Worm (Caenorhabditis elegans) whole organism, L4 larva: ENCODE measurements around the gene frl-1.

Experiments used
- Y48G9A.11 ChIP-seq: fragments of 200-800 bp; sonication (Bioruptor generic); IDR thresholded peaks from 2 replicates; pipeline ENCODE4 v1.3.6; 2022; ENCODE audit warnings: missing genetic modification reagents, missing genetic modification characterization, missing compliant biosample characterization
- Y5F2A.4 ChIP-seq: fragments of 200-800 bp; sonication (Bioruptor generic); optimal IDR thresholded peaks from 2 replicates; lab custom pipeline; 2018; ENCODE audit warnings: mild to moderate bottlenecking, missing genetic modification characterization, missing compliant biosample characterization
- ZK337.2 ChIP-seq: fragments of 200-800 bp; sonication (Bioruptor generic); IDR thresholded peaks from 2 replicates; pipeline ENCODE4 v1.3.6; 2022; ENCODE audit warnings: missing genetic modification reagents, missing genetic modification characterization, missing compliant biosample characterization
- aha-1 ChIP-seq: fragments of 150-350 bp; peaks from one replicate; lab custom pipeline; 2014; ENCODE audit warnings: missing biosample characterization, missing genetic modification characterization
- ceh-20 ChIP-seq: fragments of 200-800 bp; sonication (Bioruptor generic); IDR thresholded peaks from 2 replicates; pipeline ENCODE4 v1.3.6; 2022; ENCODE audit warnings: missing genetic modification reagents, missing genetic modification characterization, missing compliant biosample characterization
- ceh-28 ChIP-seq: fragments of 150-350 bp; optimal IDR thresholded peaks from 2 replicates; lab custom pipeline; 2014; ENCODE audit warnings: missing biosample characterization, missing genetic modification reagents, missing genetic modification characterization
- ceh-32 ChIP-seq: sonication (generic microtip); optimal IDR thresholded peaks from 2 replicates; lab custom pipeline; 2016; ENCODE audit warnings: mild to moderate bottlenecking, missing genetic modification characterization, missing compliant biosample characterization; ENCODE audit not compliant: poor library complexity
- ces-1 ChIP-seq: fragments of 150-350 bp; sonication (generic microtip); optimal IDR thresholded peaks from 4 replicates; lab custom pipeline; 2014; ENCODE audit warnings: missing biosample characterization, missing genetic modification reagents, missing genetic modification characterization
- cey-2 ChIP-seq: sonication (generic microtip); optimal IDR thresholded peaks from 3 replicates; lab custom pipeline; 2017; ENCODE audit warnings: missing genetic modification characterization, mild to moderate bottlenecking, missing compliant biosample characterization, antibody characterized with exemption, borderline replicate concordance; ENCODE audit not compliant: insufficient read depth
- daf-16 ChIP-seq, 3 experiments: sonication (generic microtip); optimal IDR thresholded peaks; 2 replicates each; lab custom pipeline; 2016 to 2017; ENCODE audit warnings: missing genetic modification characterization in 3 of 3, missing genetic modification reagents in 3 of 3, mild to moderate bottlenecking in 2 of 3, missing compliant biosample characterization in 2 of 3, missing biosample characterization in 1 of 3, moderate library complexity in 1 of 3
- daf-19 ChIP-seq: fragments of 200-800 bp; sonication (Bioruptor generic); conservative IDR thresholded peaks from 2 replicates; pipeline ENCODE4 v1.3.6; 2022; ENCODE audit warnings: missing genetic modification characterization, missing compliant biosample characterization
- duxl-1 ChIP-seq: sonication (generic microtip); optimal IDR thresholded peaks from 2 replicates; lab custom pipeline; 2016; ENCODE audit warnings: mild to moderate bottlenecking, missing genetic modification characterization, moderate library complexity, missing compliant biosample characterization; ENCODE audit not compliant: poor library complexity
- egl-27 ChIP-seq: sonication (generic microtip); optimal IDR thresholded peaks from 3 replicates; lab custom pipeline; 2017; ENCODE audit warnings: missing biosample characterization, missing genetic modification reagents, missing genetic modification characterization
- fkh-10 ChIP-seq: fragments of 150-350 bp; optimal IDR thresholded peaks from 2 replicates; lab custom pipeline; 2014; ENCODE audit warnings: missing biosample characterization, missing genetic modification reagents, missing genetic modification characterization
- fos-1 ChIP-seq: fragments of 150-350 bp; optimal IDR thresholded peaks from 2 replicates; lab custom pipeline; 2014; ENCODE audit warnings: missing biosample characterization, missing genetic modification characterization
- hlh-30 ChIP-seq: sonication (generic microtip); optimal IDR thresholded peaks from 2 replicates; lab custom pipeline; 2017; ENCODE audit warnings: antibody characterized with exemption, mild to moderate bottlenecking, missing genetic modification characterization, missing compliant biosample characterization; ENCODE audit not compliant: insufficient read depth
- hmg-1.1 ChIP-seq: fragments of 200-800 bp; sonication (Bioruptor generic); IDR thresholded peaks from 2 replicates; pipeline ENCODE4 v1.3.6; 2022; ENCODE audit warnings: missing genetic modification reagents, missing genetic modification characterization, missing compliant biosample characterization
- jun-1 ChIP-seq: fragments of 150-350 bp; optimal IDR thresholded peaks from 2 replicates; lab custom pipeline; 2014; ENCODE audit warnings: missing biosample characterization, missing genetic modification reagents, missing genetic modification characterization
- lin-13 ChIP-seq: fragments of 150-350 bp; optimal IDR thresholded peaks from 2 replicates; lab custom pipeline; 2014; ENCODE audit warnings: missing biosample characterization, missing genetic modification reagents, missing genetic modification characterization
- lin-38 ChIP-seq: fragments of 200-800 bp; sonication (Bioruptor generic); IDR thresholded peaks from 2 replicates; pipeline ENCODE4 v1.3.6; 2022; ENCODE audit warnings: missing genetic modification reagents, missing genetic modification characterization, missing compliant biosample characterization
- lsy-2 ChIP-seq, 2 experiments: fragments of 150-350 bp in 1 of 2; sonication (generic microtip) in 1 of 2; optimal IDR thresholded peaks; 2 replicates each; lab custom pipeline; 2014 to 2017; ENCODE audit warnings: missing biosample characterization in 2 of 2, missing genetic modification characterization in 2 of 2
- mdl-1 ChIP-seq, 2 experiments: fragments of 150-350 bp in 1 of 2; sonication (generic microtip) in 1 of 2; optimal IDR thresholded peaks; 2 replicates each; lab custom pipeline; 2014 to 2017; ENCODE audit warnings: missing biosample characterization in 2 of 2, missing genetic modification characterization in 2 of 2
- mep-1 ChIP-seq: fragments of 150-350 bp; sonication (generic microtip); optimal IDR thresholded peaks from 3 replicates; lab custom pipeline; 2014; ENCODE audit warnings: missing biosample characterization, missing genetic modification characterization
- mes-2 ChIP-seq: sonication (generic microtip); optimal IDR thresholded peaks from 2 replicates; lab custom pipeline; 2016; ENCODE audit warnings: missing genotype, mild to moderate bottlenecking, missing genetic modification characterization, missing compliant biosample characterization; ENCODE audit not compliant: poor library complexity, severe bottlenecking
- nhr-25 ChIP-seq: sonication (generic microtip); optimal IDR thresholded peaks from 2 replicates; lab custom pipeline; 2017; ENCODE audit warnings: missing genetic modification characterization, mild to moderate bottlenecking, missing compliant biosample characterization, antibody characterized with exemption, moderate library complexity, borderline replicate concordance; ENCODE audit not compliant: insufficient read depth
- nhr-28 ChIP-seq: fragments of 150-350 bp; optimal IDR thresholded peaks from 2 replicates; lab custom pipeline; 2014; ENCODE audit warnings: missing biosample characterization, missing genetic modification characterization
- saeg-2 ChIP-seq: fragments of 200-800 bp; sonication (Bioruptor generic); IDR thresholded peaks from 2 replicates; pipeline ENCODE4 v1.3.6; 2022; ENCODE audit warnings: missing genetic modification reagents, missing genetic modification characterization, missing compliant biosample characterization
- skn-1 ChIP-seq: fragments of 150-350 bp; optimal IDR thresholded peaks from 2 replicates; lab custom pipeline; 2014; ENCODE audit warnings: missing biosample characterization, missing genetic modification characterization
- unc-39 ChIP-seq: sonication (generic microtip); optimal IDR thresholded peaks from 2 replicates; lab custom pipeline; 2017; ENCODE audit warnings: missing biosample characterization, missing genetic modification characterization
- unc-62 ChIP-seq, 3 experiments: fragments of 150-350 bp in 1 of 3; sonication (generic microtip); optimal IDR thresholded peaks in 2 of 3; peaks in 1 of 3; 1 replicate in 1 of 3; 2 replicates in 2 of 3; lab custom pipeline; 2014 to 2017; ENCODE audit warnings: missing biosample characterization in 3 of 3, missing genetic modification characterization in 3 of 3, missing genetic modification reagents in 3 of 3, missing genotype in 1 of 3

The frl-1 gene

ce11 chrIII:2115322-2115721 is 8.6 kb upstream of the frl-1 start:
- TF ChIP-seq ceh-28 (peak; percentile 51), hmg-1.1 (GFP tag; lab: Robert Waterston, UW) (no peak)

ce11 chrIII:2116797-2117196 is 7.1 kb upstream of the frl-1 start, which contains the start of gene Y48G9A.11:
Gene Y48G9A.11 (minus strand): TSS chrIII:2116897.
- TF ChIP-seq ZK337.2 (GFP tag; lab: Robert Waterston, UW) = no peak
- no peak for TF ChIP-seq Y48G9A.11 (GFP tag; lab: Robert Waterston, UW)
- no peak for TF ChIP-seq cey-2
- no peak for TF ChIP-seq ceh-20 (GFP tag; lab: Robert Waterston, UW)
- TF ChIP-seq daf-19 = no peak
- TF ChIP-seq ceh-32 (tag; lab: Kevin White, UChicago) = no peak
- TF ChIP-seq saeg-2 (GFP tag; lab: Robert Waterston, UW) = no peak
- TF ChIP-seq egl-27 (tag; lab: Kevin White, UChicago) = no peak
- no peak for TF ChIP-seq fos-1 (tag; lab: Kevin White, UChicago)
- no peak for TF ChIP-seq lsy-2 (tag; optimal IDR thresholded peaks at IDR 0.05; lab: Kevin White, UChicago)

- TF ChIP-seq skn-1 = no peak
Observed at ce11 chrIII:2117541-2117940, 6.4 kb upstream of the frl-1 start, which contains the start of gene Y48G9A.6. Gene Y48G9A.6 (plus strand): TSS chrIII:2117841.

- TF ChIP-seq ces-1 = no peak
- peak in 1 of 2 experiments; percentile 27 for TF ChIP-seq mdl-1 (tag; optimal IDR thresholded peaks at IDR 0.05; lab: Kevin White, UChicago)
- TF ChIP-seq lin-13 (GFP tag; lab: Kevin White, UChicago) = peak; percentile 28
- peak; percentile 2 for TF ChIP-seq mes-2
- peak; percentile 11 for TF ChIP-seq nhr-28
- TF ChIP-seq nhr-25 = peak; percentile 38
- TF ChIP-seq ceh-20 (GFP tag; lab: Robert Waterston, UW) = no peak
- TF ChIP-seq mep-1 (tag; lab: Kevin White, UChicago) = peak; percentile 27
- TF ChIP-seq daf-16 (GFP tag; optimal IDR thresholded peaks at IDR 0.05; lab: Kevin White, UChicago) = no peak
- TF ChIP-seq daf-16 (tag; optimal IDR thresholded peaks at IDR 0.05; lab: Kevin White, UChicago) = peak; percentile 3
- peak in 1 of 2 experiments; percentile 63 for TF ChIP-seq unc-62 (GFP tag; optimal IDR thresholded peaks at IDR 0.05 in 1 of 2; lab: Kevin White, UChicago)
- TF ChIP-seq unc-62 (tag; optimal IDR thresholded peaks at IDR 0.05; lab: Kevin White, UChicago) = no peak
- TF ChIP-seq hlh-30 (tag; lab: Kevin White, UChicago) = peak; percentile 53
- TF ChIP-seq, all 104 proteins: peak for 9
Observed at ce11 chrIII:2125936-2126335, 2.0 kb downstream of the frl-1 start.

DNA sequence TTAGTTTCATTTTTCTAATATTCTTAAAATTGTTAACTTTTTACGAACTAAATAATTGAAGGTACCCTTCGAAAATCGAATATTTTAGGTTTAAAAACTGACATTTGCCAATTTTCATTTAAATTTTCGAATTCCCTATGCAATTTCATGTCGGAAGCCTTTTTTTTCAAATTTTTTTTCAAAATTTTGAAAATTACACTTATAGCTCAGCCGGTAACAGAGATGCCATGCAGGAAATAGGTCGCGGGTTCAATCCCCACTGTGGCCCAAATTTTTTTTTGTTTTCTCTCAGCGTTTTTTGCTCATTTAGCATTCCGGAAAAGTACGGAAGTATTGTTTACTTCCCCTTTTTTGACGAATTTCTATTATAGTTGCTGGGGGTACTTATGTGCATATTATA is 5.4 kb downstream of the frl-1 start:
- TF ChIP-seq lin-38 (GFP tag; lab: Robert Waterston, UW) (peak; percentile 34), Y5F2A.4 (GFP tag; lab: Kevin White, UChicago) (no peak)

- TF ChIP-seq lsy-2 (tag; optimal IDR thresholded peaks at IDR 0.05; lab: Kevin White, UChicago) = peak in 1 of 2 experiments; percentile 36
- TF ChIP-seq hlh-30 (tag; lab: Kevin White, UChicago) = peak; percentile 66
- no peak for TF ChIP-seq fkh-10 (GFP tag; lab: Kevin White, UChicago)
- TF ChIP-seq, all 104 proteins: peak for 2
Observed at ce11 chrIII:2129991-2130390, 6.1 kb downstream of the frl-1 start.

DNA sequence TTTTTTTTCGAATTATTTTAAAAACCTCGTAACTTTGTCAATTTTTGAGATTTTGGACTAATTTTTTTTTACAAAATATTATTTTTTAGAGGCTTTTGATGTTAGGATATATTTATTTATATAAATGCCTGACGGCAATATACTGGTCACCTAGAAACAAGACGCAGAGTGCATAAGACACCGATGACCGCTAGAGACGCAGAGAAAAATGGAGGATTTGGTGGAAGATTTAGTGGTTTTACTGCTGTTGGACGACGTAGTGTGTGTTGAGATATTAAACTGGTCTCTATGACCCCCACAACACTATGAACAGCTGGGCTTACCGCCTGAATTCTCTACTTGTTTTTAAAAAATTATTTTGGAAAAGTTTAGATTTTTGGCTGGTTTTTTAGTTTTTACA is 8.1 kb downstream of the frl-1 start:
- TF ChIP-seq hlh-30 (tag; lab: Kevin White, UChicago) (peak; percentile 22), duxl-1 (tag; lab: Kevin White, UChicago) (no peak), lsy-2 (tag; optimal IDR thresholded peaks at IDR 0.05; lab: Kevin White, UChicago) (peak in 1 of 2 experiments; percentile 30), nhr-28 (peak; percentile 6), aha-1 (peak; percentile 47), unc-39 (tag; lab: Kevin White, UChicago) (no peak), jun-1 (tag; lab: Kevin White, UChicago) (no peak)
